Worm (Caenorhabditis elegans) whole organism, L1 larva: ENCODE data around the gene chil-7.

Experiments
- C04F5.9 ChIP-seq: sonication (generic microtip); optimal IDR thresholded peaks from 2 replicates; lab custom pipeline; 2016; ENCODE audit warnings: missing genetic modification characterization, missing compliant biosample characterization
- C16A3.4 ChIP-seq: fragments of 150-350 bp; optimal IDR thresholded peaks from 2 replicates; lab custom pipeline; 2014; ENCODE audit warnings: missing biosample characterization, missing genetic modification characterization
- C34B4.2 ChIP-seq: sonication (generic microtip); optimal IDR thresholded peaks from 2 replicates; lab custom pipeline; 2017; ENCODE audit warnings: mild to moderate bottlenecking, missing genetic modification characterization, missing compliant biosample characterization
- Y116A8C.19 ChIP-seq: sonication (generic microtip); optimal IDR thresholded peaks from 2 replicates; lab custom pipeline; 2016; ENCODE audit warnings: missing compliant biosample characterization, missing genetic modification characterization, borderline replicate concordance
- alr-1 ChIP-seq: fragments of 200-800 bp; sonication (Bioruptor generic); optimal IDR thresholded peaks from 2 replicates; lab custom pipeline; 2018; ENCODE audit warnings: borderline replicate concordance, mild to moderate bottlenecking, missing genetic modification characterization, missing compliant biosample characterization
- blmp-1 ChIP-seq: fragments of 150-350 bp; optimal IDR thresholded peaks from 2 replicates; lab custom pipeline; 2014; ENCODE audit warnings: missing biosample characterization, missing genetic modification characterization
- ceh-63 ChIP-seq: fragments of 200-800 bp; sonication (Bioruptor generic); optimal IDR thresholded peaks from 2 replicates; lab custom pipeline; 2018; ENCODE audit warnings: mild to moderate bottlenecking, missing genetic modification characterization, missing compliant biosample characterization
- ceh-82 ChIP-seq, 3 experiments: fragments of 150-350 bp in 1 of 3; sonication (generic microtip) in 2 of 3; optimal IDR thresholded peaks; 2 replicates each; lab custom pipeline; 2014 to 2017; ENCODE audit warnings: missing biosample characterization in 3 of 3, missing genetic modification characterization in 3 of 3
- ceh-88 ChIP-seq: fragments of 200-800 bp; sonication (Bioruptor generic); IDR thresholded peaks from 2 replicates; pipeline ENCODE4 v1.3.6; 2022; ENCODE audit warnings: missing genetic modification characterization, missing compliant biosample characterization
- ceh-90 ChIP-seq: sonication (generic microtip); optimal IDR thresholded peaks from 2 replicates; lab custom pipeline; 2016; ENCODE audit warnings: missing genetic modification characterization, missing compliant biosample characterization
- dpl-1 ChIP-seq, 3 experiments: fragments of 150-350 bp in 2 of 3; sonication (generic microtip) in 1 of 3; optimal IDR thresholded peaks; 2 replicates each; lab custom pipeline; 2014 to 2017; ENCODE audit warnings: missing biosample characterization in 3 of 3, missing genetic modification characterization in 3 of 3, missing genetic modification reagents in 3 of 3
- dsc-1 ChIP-seq: sonication (generic microtip); optimal IDR thresholded peaks from 2 replicates; lab custom pipeline; 2016; ENCODE audit warnings: mild to moderate bottlenecking, missing genetic modification characterization, missing compliant biosample characterization
- efl-3 ChIP-seq: fragments of 200-800 bp; sonication (Bioruptor generic); optimal IDR thresholded peaks from 2 replicates; lab custom pipeline; 2018; ENCODE audit warnings: mild to moderate bottlenecking, missing genetic modification characterization, missing compliant biosample characterization
- egl-27 ChIP-seq, 2 experiments: fragments of 150-350 bp in 1 of 2; sonication (generic microtip); optimal IDR thresholded peaks; 3 replicates each; lab custom pipeline; 2017 to 2018; ENCODE audit warnings: missing biosample characterization in 2 of 2, missing genetic modification characterization in 2 of 2, missing genetic modification reagents in 2 of 2
- elt-2 ChIP-seq: sonication (generic microtip); optimal IDR thresholded peaks from 2 replicates; lab custom pipeline; 2016; ENCODE audit warnings: missing genetic modification characterization, mild to moderate bottlenecking, inconsistent platforms, missing compliant biosample characterization, missing genetic modification reagents
- ets-5 ChIP-seq: fragments of 200-800 bp; sonication (Bioruptor generic); IDR thresholded peaks from 2 replicates; pipeline ENCODE4 v1.3.6; 2022; ENCODE audit warnings: missing genetic modification characterization, missing compliant biosample characterization
- fkh-10 ChIP-seq: sonication (generic microtip); optimal IDR thresholded peaks from 2 replicates; lab custom pipeline; 2017; ENCODE audit warnings: missing biosample characterization, missing genetic modification reagents, missing genetic modification characterization
- fkh-8 ChIP-seq: sonication (generic microtip); optimal IDR thresholded peaks from 2 replicates; lab custom pipeline; 2016; ENCODE audit warnings: mild to moderate bottlenecking, missing genetic modification characterization, missing compliant biosample characterization
- fos-1 ChIP-seq: fragments of 150-350 bp; optimal IDR thresholded peaks from 2 replicates; lab custom pipeline; 2014; ENCODE audit warnings: missing biosample characterization, missing genetic modification characterization
- grh-1 ChIP-seq: fragments of 200-800 bp; sonication (Bioruptor generic); IDR thresholded peaks from 2 replicates; pipeline ENCODE4 v1.3.6; 2022; ENCODE audit warnings: missing genetic modification reagents, missing genetic modification characterization, missing compliant biosample characterization
- hlh-17 ChIP-seq: fragments of 200-800 bp; sonication (Bioruptor generic); optimal IDR thresholded peaks from 2 replicates; lab custom pipeline; 2018; ENCODE audit warnings: missing genetic modification characterization, mild to moderate bottlenecking, missing compliant biosample characterization, moderate library complexity, borderline replicate concordance
- hlh-4 ChIP-seq: sonication (generic microtip); optimal IDR thresholded peaks from 2 replicates; lab custom pipeline; 2016; ENCODE audit warnings: mild to moderate bottlenecking, missing genetic modification characterization, missing compliant biosample characterization
- hpl-2 ChIP-seq: fragments of 150-350 bp; optimal IDR thresholded peaks from 2 replicates; lab custom pipeline; 2014; ENCODE audit warnings: missing biosample characterization, missing genetic modification reagents, missing genetic modification characterization
- irx-1 ChIP-seq: sonication (generic microtip); optimal IDR thresholded peaks from 2 replicates; lab custom pipeline; 2016; ENCODE audit warnings: missing genetic modification characterization, missing compliant biosample characterization
- isw-1 ChIP-seq: fragments of 200-800 bp; sonication (Bioruptor generic); IDR thresholded peaks from 2 replicates; pipeline ENCODE4 v1.3.6; 2022; ENCODE audit warnings: missing genetic modification characterization, missing compliant biosample characterization
- jun-1 ChIP-seq: fragments of 150-350 bp; optimal IDR thresholded peaks from 2 replicates; lab custom pipeline; 2014; ENCODE audit warnings: missing biosample characterization, missing genetic modification reagents, missing genetic modification characterization
- lin-14 ChIP-seq: fragments of 200-800 bp; sonication (Bioruptor generic); optimal IDR thresholded peaks from 2 replicates; lab custom pipeline; 2018; ENCODE audit warnings: mild to moderate bottlenecking, missing genetic modification characterization, moderate library complexity, missing compliant biosample characterization
- mdl-1 ChIP-seq, 2 experiments: fragments of 150-350 bp; optimal IDR thresholded peaks; 2 replicates each; lab custom pipeline; 2014 to 2017; ENCODE audit warnings: missing biosample characterization in 2 of 2, missing genetic modification characterization in 2 of 2, inconsistent platforms in 1 of 2
- mep-1 ChIP-seq: fragments of 150-350 bp; optimal IDR thresholded peaks from 2 replicates; lab custom pipeline; 2014; ENCODE audit warnings: missing biosample characterization, missing genetic modification characterization
- nhr-11 ChIP-seq: fragments of 150-350 bp; optimal IDR thresholded peaks from 2 replicates; lab custom pipeline; 2014; ENCODE audit warnings: missing biosample characterization, missing genetic modification characterization
- nhr-12 ChIP-seq: sonication (generic microtip); optimal IDR thresholded peaks from 2 replicates; lab custom pipeline; 2017; ENCODE audit warnings: missing biosample characterization, missing genetic modification characterization
- nhr-20 ChIP-seq: sonication (generic microtip); optimal IDR thresholded peaks from 2 replicates; lab custom pipeline; 2016; ENCODE audit warnings: mild to moderate bottlenecking, missing genetic modification characterization, missing compliant biosample characterization
- nhr-237 ChIP-seq: fragments of 150-350 bp; optimal IDR thresholded peaks from 2 replicates; lab custom pipeline; 2014; ENCODE audit warnings: missing biosample characterization, missing genetic modification characterization
- nhr-28 ChIP-seq: fragments of 150-350 bp; optimal IDR thresholded peaks from 2 replicates; lab custom pipeline; 2014; ENCODE audit warnings: missing biosample characterization, missing genetic modification characterization
- nhr-76 ChIP-seq: sonication (generic microtip); optimal IDR thresholded peaks from 2 replicates; lab custom pipeline; 2017; ENCODE audit warnings: missing biosample characterization, missing genetic modification characterization
- nhr-77 ChIP-seq: fragments of 150-350 bp; optimal IDR thresholded peaks from 2 replicates; lab custom pipeline; 2014; ENCODE audit warnings: missing biosample characterization, missing genetic modification characterization
- nhr-90 ChIP-seq: sonication (generic microtip); optimal IDR thresholded peaks from 2 replicates; lab custom pipeline; 2016; ENCODE audit warnings: mild to moderate bottlenecking, missing genetic modification characterization, missing compliant biosample characterization; ENCODE audit not compliant: poor library complexity
- pax-3 ChIP-seq: fragments of 200-800 bp; sonication (Bioruptor generic); optimal IDR thresholded peaks from 2 replicates; lab custom pipeline; 2018; ENCODE audit warnings: mild to moderate bottlenecking, missing genetic modification characterization, moderate library complexity, missing compliant biosample characterization
- pqm-1 ChIP-seq: sonication (generic microtip); optimal IDR thresholded peaks from 3 replicates; lab custom pipeline; 2017; ENCODE audit warnings: missing biosample characterization, missing genetic modification characterization
- rnt-1 ChIP-seq: sonication (generic microtip); optimal IDR thresholded peaks from 2 replicates; lab custom pipeline; 2016; ENCODE audit warnings: mild to moderate bottlenecking, missing genetic modification characterization, moderate library complexity, missing compliant biosample characterization
- skn-1 ChIP-seq: fragments of 150-350 bp; optimal IDR thresholded peaks from 2 replicates; lab custom pipeline; 2014; ENCODE audit warnings: missing biosample characterization, missing genetic modification characterization
- snpc-4 ChIP-seq: fragments of 150-350 bp; optimal IDR thresholded peaks from 2 replicates; lab custom pipeline; 2014; ENCODE audit warnings: missing biosample characterization, missing genetic modification characterization
- snu-23 ChIP-seq: sonication (generic microtip); optimal IDR thresholded peaks from 2 replicates; lab custom pipeline; 2016; ENCODE audit warnings: missing genetic modification characterization, missing compliant biosample characterization
- sptf-1 ChIP-seq: fragments of 150-350 bp; optimal IDR thresholded peaks from 2 replicates; lab custom pipeline; 2014; ENCODE audit warnings: missing biosample characterization, missing genetic modification characterization
- sup-37 ChIP-seq: fragments of 200-800 bp; sonication (Bioruptor generic); optimal IDR thresholded peaks from 2 replicates; lab custom pipeline; 2018; ENCODE audit warnings: mild to moderate bottlenecking, missing genetic modification characterization, missing compliant biosample characterization
- unc-86 ChIP-seq: sonication (generic microtip); optimal IDR thresholded peaks from 2 replicates; lab custom pipeline; 2016; ENCODE audit warnings: missing genetic modification characterization, missing compliant biosample characterization
- vab-15 ChIP-seq: sonication (generic microtip); optimal IDR thresholded peaks from 2 replicates; lab custom pipeline; 2017; ENCODE audit warnings: missing genotype, mild to moderate bottlenecking, missing genetic modification characterization, missing compliant biosample characterization
- zag-1 ChIP-seq: fragments of 150-350 bp; optimal IDR thresholded peaks from 2 replicates; lab custom pipeline; 2014; ENCODE audit warnings: missing biosample characterization, missing genetic modification characterization
- zip-4 ChIP-seq: fragments of 200-800 bp; sonication (Bioruptor generic); optimal IDR thresholded peaks from 2 replicates; lab custom pipeline; 2018; ENCODE audit warnings: mild to moderate bottlenecking, missing genetic modification characterization, moderate library complexity, missing compliant biosample characterization

The chil-7 gene

ce11 chrII:9895173-9895572, 24.2 kb upstream of the chil-7 start:
- TF ChIP-seq ceh-63 (GFP tag; lab: Kevin White, UChicago) (no peak), elt-2 (no peak), zag-1 (no peak), vab-15 (tag; lab: Kevin White, UChicago) (no peak), hlh-17 (no peak), isw-1 (GFP tag; lab: Robert Waterston, UW) (no peak), unc-86 (no peak), fos-1 (no peak), skn-1 (tag; lab: Kevin White, UChicago) (no peak), nhr-237 (tag; lab: Kevin White, UChicago) (no peak)

DNA sequence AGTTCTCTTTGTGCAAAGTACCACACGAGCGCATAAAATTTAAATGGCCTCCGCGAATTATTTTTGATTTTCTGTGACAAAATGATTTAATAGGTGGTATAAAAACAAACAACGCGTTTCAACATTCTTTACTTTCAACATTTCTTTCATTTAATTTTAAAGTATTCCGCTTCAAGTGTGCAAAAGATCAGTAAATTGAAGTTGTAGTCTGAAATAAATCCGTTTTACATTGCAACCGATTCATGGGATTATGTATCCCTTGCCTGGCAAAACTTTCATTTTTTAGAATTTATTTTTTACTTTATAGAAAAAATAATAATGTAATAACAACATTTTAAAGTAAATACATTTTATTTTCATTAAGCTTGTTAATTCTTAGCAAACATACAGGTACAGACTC, 23.5 kb upstream of the chil-7 start, which contains the start of gene F26C11.1:
F26C11.1 (plus strand) TSS at position 301 of the 400 bp plus-strand sequence.
- TF ChIP-seq ets-5 (GFP tag; lab: Robert Waterston, UW), result no peak

DNA sequence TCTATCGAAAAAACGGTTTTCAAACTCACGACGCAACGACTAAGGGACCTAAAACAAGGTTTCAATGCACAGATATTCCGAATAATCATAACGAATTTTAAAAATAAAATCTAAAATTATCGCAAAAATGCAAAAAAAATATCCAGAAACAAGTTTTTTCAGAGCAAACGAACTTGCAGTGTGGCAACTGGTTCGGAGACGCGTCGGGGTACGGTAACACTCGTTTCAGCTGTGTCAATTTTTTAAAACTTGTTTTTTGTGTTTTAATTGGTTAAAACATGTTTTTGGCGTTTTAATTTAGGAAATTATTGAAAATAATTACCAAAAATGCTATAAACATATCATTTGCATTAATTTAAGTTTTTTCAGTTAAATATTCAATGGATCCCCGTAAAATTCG, 21.4 kb upstream of the chil-7 start, which contains the start of gene C08H9.16:
C08H9.16 (plus strand) TSS at position 370 of the 400 bp plus-strand sequence.
- TF ChIP-seq fos-1, result no peak
- TF ChIP-seq ceh-63 (GFP tag; lab: Kevin White, UChicago), result no peak
- TF ChIP-seq zag-1, result no peak
- peak; percentile 17 for TF ChIP-seq rnt-1
- no peak for TF ChIP-seq nhr-90 (tag; lab: Kevin White, UChicago)
- no peak for TF ChIP-seq jun-1 (tag; lab: Kevin White, UChicago)
- no peak for TF ChIP-seq pqm-1 (tag; lab: Kevin White, UChicago)
- TF ChIP-seq lin-14 (GFP tag; lab: Kevin White, UChicago), result peak; percentile 38
- no peak for TF ChIP-seq mdl-1 (tag; optimal IDR thresholded peaks at IDR 0.05; lab: Kevin White, UChicago)
- no peak for TF ChIP-seq sup-37 (GFP tag; lab: Kevin White, UChicago)
- no peak for TF ChIP-seq vab-15 (tag; lab: Kevin White, UChicago)
- no peak for TF ChIP-seq C34B4.2 (tag; lab: Kevin White, UChicago)
- peak; percentile 86 for TF ChIP-seq grh-1 (GFP tag; lab: Robert Waterston, UW)
- no peak for TF ChIP-seq hpl-2
- no peak for TF ChIP-seq unc-86
- TF ChIP-seq fkh-10, result no peak
- peak; percentile 50 to 71 (median 59) for TF ChIP-seq dpl-1 (GFP tag; optimal IDR thresholded peaks at IDR 0.05; lab: Kevin White, UChicago)
- TF ChIP-seq zip-4, result no peak
- no peak for TF ChIP-seq snpc-4 (tag; lab: Kevin White, UChicago)
- no peak for TF ChIP-seq Y116A8C.19 (tag; lab: Kevin White, UChicago)
- no peak for TF ChIP-seq fkh-8 (tag; lab: Kevin White, UChicago)
- TF ChIP-seq irx-1, result peak; percentile 1
- peak; percentile 65 for TF ChIP-seq C16A3.4 (tag; lab: Kevin White, UChicago)
- no peak for TF ChIP-seq pax-3 (tag; lab: Kevin White, UChicago)
- no peak for TF ChIP-seq ceh-90
- no peak for TF ChIP-seq sptf-1 (tag; lab: Kevin White, UChicago)
- TF ChIP-seq nhr-12 (tag; lab: Kevin White, UChicago), result no peak
- no peak for TF ChIP-seq nhr-77 (tag; lab: Kevin White, UChicago)
- TF ChIP-seq nhr-20, result peak; percentile 7
- peak in 2 of 3 experiments; percentile 11 to 24 for TF ChIP-seq ceh-82 (tag; optimal IDR thresholded peaks at IDR 0.05; lab: Kevin White, UChicago)
- TF ChIP-seq dsc-1 (tag; lab: Kevin White, UChicago), result no peak
- peak; percentile 58 for TF ChIP-seq skn-1 (tag; lab: Kevin White, UChicago)
- no peak for TF ChIP-seq ceh-88 (GFP tag; lab: Robert Waterston, UW)
- TF ChIP-seq efl-3 (GFP tag; lab: Kevin White, UChicago), result no peak
- TF ChIP-seq egl-27 (tag; optimal IDR thresholded peaks at IDR 0.05; lab: Kevin White, UChicago), result no peak
- no peak for TF ChIP-seq alr-1 (tag; lab: Kevin White, UChicago)
- no peak for TF ChIP-seq C04F5.9 (tag; lab: Kevin White, UChicago)
- TF ChIP-seq nhr-28, result no peak
- TF ChIP-seq nhr-11 (tag; lab: Kevin White, UChicago), result no peak
- no peak for TF ChIP-seq nhr-76
- peak; percentile 46 for TF ChIP-seq mep-1 (tag; lab: Kevin White, UChicago)
- TF ChIP-seq snu-23 (GFP tag; lab: Kevin White, UChicago), result no peak
- no peak for TF ChIP-seq hlh-4
- peak; percentile 45 for TF ChIP-seq blmp-1
